Worm (Caenorhabditis elegans) whole organism, midembryonic: ENCODE measurements around the gene ver-4.

ENCODE experiments used
- cog-1 ChIP-seq: sonication (generic microtip); optimal IDR thresholded peaks from 2 replicates; lab custom pipeline; 2016; ENCODE audit warnings: missing genetic modification characterization, missing compliant biosample characterization
- flt-1 ChIP-seq: fragments of 200-800 bp; sonication (Bioruptor generic); IDR thresholded peaks from 2 replicates; pipeline ENCODE4 v1.3.6; 2022; ENCODE audit warnings: missing genetic modification characterization, missing compliant biosample characterization
- klf-2 ChIP-seq: fragments of 200-800 bp; sonication (Bioruptor generic); conservative IDR thresholded peaks from 2 replicates; pipeline ENCODE4 v1.3.6; 2022; ENCODE audit warnings: missing genetic modification reagents, missing genetic modification characterization, missing compliant biosample characterization
- ztf-23 ChIP-seq: fragments of 200-800 bp; sonication (Bioruptor generic); IDR thresholded peaks from 2 replicates; pipeline ENCODE4 v1.3.6; 2022; ENCODE audit warnings: missing genetic modification reagents, missing genetic modification characterization, missing compliant biosample characterization

ce11 chrX:10992177-10992576 is 10.0 kb downstream of the ver-4 start, which contains the start of gene ver-3:
- TF ChIP-seq cog-1 (tag; lab: Kevin White, UChicago): no peak
- no peak for TF ChIP-seq flt-1 (GFP tag; lab: Robert Waterston, UW)
- no peak for TF ChIP-seq klf-2 (GFP tag; lab: Robert Waterston, UW)
- TF ChIP-seq ztf-23 (GFP tag; lab: Robert Waterston, UW): no peak
